Worm (Caenorhabditis elegans): Measurements from ENCODE around the gene T24A6.7.
"Not testable (repeated sequence)": the region's sequence is repeated elsewhere in the genome, so short reads cannot be mapped to it uniquely, and the experiment has no call there.

T24A6.7 gene

DNA sequence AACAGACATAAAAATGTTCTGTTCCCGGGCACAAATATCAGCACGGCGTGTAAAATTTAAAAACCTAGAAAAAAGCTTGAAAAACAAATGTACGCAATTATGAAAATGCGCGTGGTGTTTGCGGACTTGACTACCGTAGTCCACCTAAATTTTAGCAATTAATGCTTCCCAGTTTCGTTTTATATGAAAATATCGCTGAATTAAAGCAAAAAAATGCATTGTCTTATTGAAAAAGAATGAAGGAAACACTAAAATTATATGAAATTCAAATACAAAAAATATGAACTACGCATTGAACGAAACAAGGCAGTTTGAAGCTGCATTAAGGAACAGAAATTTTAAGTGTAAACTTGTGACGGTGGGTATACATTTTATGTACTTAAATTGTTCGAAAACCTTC, 18.8 kb upstream of the T24A6.7 start, which contains the start of gene ugt-64:
Gene ugt-64 (minus strand): TSS at position 101 of the 400 bp plus-strand sequence.
- TF ChIP-seq alr-1, C34F6.9, lsy-2 (tag; optimal IDR thresholded peaks at IDR 0.05): not testable (repeated sequence)

DNA sequence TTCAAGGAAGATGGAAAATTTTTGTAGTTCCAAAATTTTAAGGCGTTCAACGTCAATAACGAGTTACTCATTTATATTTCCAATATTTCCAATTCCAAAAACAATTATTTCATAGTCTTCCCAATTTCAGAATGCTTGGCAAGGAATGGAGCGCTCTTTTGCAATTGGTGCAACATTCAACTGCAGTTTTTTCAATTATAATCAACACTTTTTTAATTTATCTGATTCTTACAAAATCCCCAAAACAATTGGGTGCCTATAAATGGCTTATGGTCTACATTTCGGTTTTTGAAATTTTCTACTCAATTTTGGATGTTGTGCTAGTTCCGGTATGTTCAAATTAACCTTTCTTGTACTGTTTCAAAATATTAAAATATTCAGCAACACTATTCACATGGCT, 17.4 kb upstream of the T24A6.7 start, which contains the start of gene str-225:
Gene str-225 (plus strand): TSS at position 132 of the 400 bp plus-strand sequence.
- TF ChIP-seq nhr-237 (tag; optimal IDR thresholded peaks at IDR 0.05) (no peak), unc-39 (tag; optimal IDR thresholded peaks at IDR 0.05) (no peak), skn-1 (tag; optimal IDR thresholded peaks at IDR 0.05) (no peak), lin-13 (GFP tag; optimal IDR thresholded peaks at IDR 0.05) (no peak), sem-4 (tag; optimal IDR thresholded peaks at IDR 0.05) (no peak), snpc-4 (tag; optimal IDR thresholded peaks at IDR 0.05) (no peak), C34F6.9 (tag; optimal IDR thresholded peaks at IDR 0.05) (no peak), alr-1 (tag; optimal IDR thresholded peaks at IDR 0.05) (no peak), aly-2 (tag; optimal IDR thresholded peaks at IDR 0.05) (no peak), R02D3.7 (tag; optimal IDR thresholded peaks at IDR 0.05) (no peak), ceh-82 (tag; optimal IDR thresholded peaks at IDR 0.05) (no peak), blmp-1 (tag; optimal IDR thresholded peaks at IDR 0.05; ENCODE audit: insufficient read depth) (no peak), gmeb-1 (tag; optimal IDR thresholded peaks at IDR 0.05) (no peak), fos-1 (tag; optimal IDR thresholded peaks at IDR 0.05) (no peak), nhr-77 (tag; optimal IDR thresholded peaks at IDR 0.05) (no peak), dmd-4 (tag; optimal IDR thresholded peaks at IDR 0.05) (no peak), ZK546.5 (tag; optimal IDR thresholded peaks at IDR 0.05) (no peak), zag-1 (tag; optimal IDR thresholded peaks at IDR 0.05) (no peak)

DNA sequence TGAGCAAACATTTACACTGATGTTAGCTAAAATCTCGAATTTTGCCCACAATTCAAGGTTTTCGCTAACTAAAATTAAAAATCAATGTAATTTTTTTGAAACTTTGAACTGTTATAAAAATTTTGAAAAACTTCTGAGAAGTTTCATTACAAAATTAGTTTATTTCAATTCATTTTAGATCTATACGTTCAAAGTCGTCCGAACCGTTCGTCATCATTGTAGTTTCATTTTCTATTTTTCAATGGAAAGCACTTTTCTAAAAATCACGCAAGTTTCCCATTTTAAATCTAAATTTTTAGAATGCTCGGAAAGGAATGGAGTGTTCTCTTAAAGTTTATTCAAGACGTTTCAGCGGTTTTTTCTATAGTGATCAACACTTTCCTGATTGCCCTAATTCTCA, 15.2 kb upstream of the T24A6.7 start, which contains the start of gene str-228:
Gene str-228 (plus strand): TSS at position 301 of the 400 bp plus-strand sequence.
- TF ChIP-seq alr-1 (tag; optimal IDR thresholded peaks at IDR 0.05) = no peak
- no peak for TF ChIP-seq mbf-1 (tag; optimal IDR thresholded peaks at IDR 0.05)
- TF ChIP-seq ztf-11 (tag; optimal IDR thresholded peaks at IDR 0.05) = no peak
- TF ChIP-seq lsy-2 (tag; optimal IDR thresholded peaks at IDR 0.05) = no peak
- TF ChIP-seq nhr-6 (tag; optimal IDR thresholded peaks at IDR 0.05) = no peak
- TF ChIP-seq nhr-12 (tag; optimal IDR thresholded peaks at IDR 0.05) = no peak
- no peak for TF ChIP-seq Y55F3AM.14 (GFP tag; optimal IDR thresholded peaks at IDR 0.05)
- no peak for TF ChIP-seq zag-1 (tag; optimal IDR thresholded peaks at IDR 0.05)
- TF ChIP-seq blmp-1 (tag; optimal IDR thresholded peaks at IDR 0.05; ENCODE audit: insufficient read depth) = no peak
- TF ChIP-seq ztf-1 (GFP tag; conservative IDR thresholded peaks at IDR 0.05) = no peak
- no peak for TF ChIP-seq unc-62 (GFP tag; optimal IDR thresholded peaks at IDR 0.05)
- no peak for TF ChIP-seq crh-2 (tag; optimal IDR thresholded peaks at IDR 0.05)

DNA sequence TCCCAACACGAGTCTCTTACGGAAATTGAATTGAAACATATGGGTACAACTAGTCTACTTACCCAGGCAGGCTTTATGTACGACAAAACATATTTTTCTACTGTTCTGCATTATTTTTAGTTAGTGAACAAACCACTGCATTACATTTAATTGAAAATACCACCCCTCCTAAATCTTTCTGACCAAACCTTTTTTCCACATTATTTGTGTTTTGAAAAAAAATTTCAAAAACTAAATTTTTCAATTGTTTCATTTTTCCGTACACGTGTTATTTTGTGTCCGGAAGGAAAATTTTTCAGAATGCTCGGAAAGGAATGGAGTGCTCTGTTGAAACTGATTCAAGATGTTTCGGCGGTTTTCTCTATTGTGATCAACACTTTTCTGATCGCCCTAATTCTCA, 12.7 kb upstream of the T24A6.7 start, which contains the start of gene str-226:
Gene str-226 (plus strand): TSS at position 301 of the 400 bp plus-strand sequence.
- TF ChIP-seq ztf-4 (tag; optimal IDR thresholded peaks at IDR 0.05) = no peak
- no peak for TF ChIP-seq skn-1 (tag; optimal IDR thresholded peaks at IDR 0.05)
- TF ChIP-seq F13H6.1 (tag; optimal IDR thresholded peaks at IDR 0.05) = no peak
- no peak for TF ChIP-seq mab-5 (tag; optimal IDR thresholded peaks at IDR 0.05)
- no peak for TF ChIP-seq elt-3 (tag; optimal IDR thresholded peaks at IDR 0.05)
- no peak for TF ChIP-seq nhr-23 (tag; optimal IDR thresholded peaks at IDR 0.05)
- TF ChIP-seq nhr-11 (tag; optimal IDR thresholded peaks at IDR 0.05) = no peak
- TF ChIP-seq mbf-1 (tag; optimal IDR thresholded peaks at IDR 0.05) = no peak

DNA sequence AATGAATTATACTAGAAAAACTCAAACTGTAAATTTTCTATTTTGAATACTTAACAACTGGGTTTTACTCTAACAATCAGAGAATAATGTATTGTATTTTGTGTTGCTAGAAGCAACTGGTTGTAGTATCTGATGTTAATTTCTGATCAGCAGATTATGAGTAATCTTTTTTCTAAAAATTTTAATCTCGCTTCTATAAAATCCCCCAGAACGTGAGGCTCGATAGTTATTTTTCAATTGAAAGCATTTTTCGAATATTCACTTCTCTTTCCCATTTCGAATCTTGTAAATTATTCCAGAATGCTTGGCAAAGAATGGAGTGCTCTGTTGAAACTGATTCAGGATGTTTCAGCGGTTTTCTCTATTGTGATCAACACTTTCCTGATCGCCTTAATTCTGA, 7.2 kb upstream of the T24A6.7 start, which contains the start of gene str-227:
Gene str-227 (plus strand): TSS at position 301 of the 400 bp plus-strand sequence.
- TF ChIP-seq alr-1 (tag; optimal IDR thresholded peaks at IDR 0.05) (no peak), Y55F3AM.14 (GFP tag; optimal IDR thresholded peaks at IDR 0.05) (no peak)

DNA sequence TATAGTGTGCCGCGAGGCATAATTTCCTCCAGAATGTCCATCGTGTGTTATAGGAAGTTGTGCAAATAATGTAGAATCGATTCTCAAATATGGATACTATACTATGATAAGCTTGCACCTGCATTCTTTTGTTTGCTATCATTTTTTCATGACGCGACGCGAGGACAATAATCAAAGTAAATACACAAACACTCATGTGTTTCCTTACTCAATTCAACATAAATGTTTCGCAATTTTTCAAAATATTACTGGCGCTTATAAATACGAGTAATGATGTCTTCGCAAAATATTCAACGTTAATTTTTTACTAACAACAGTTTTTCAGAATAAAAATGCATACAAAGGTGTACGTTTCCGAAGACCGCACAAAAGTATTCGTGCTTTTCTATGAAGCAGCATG, 1.8 kb upstream of the T24A6.7 start, which contains the start of gene irg-1:
Gene irg-1 (plus strand): TSS at position 326 of the 400 bp plus-strand sequence.
- no peak for TF ChIP-seq nhr-237 (tag; optimal IDR thresholded peaks at IDR 0.05)
- TF ChIP-seq nhr-21 (tag; optimal IDR thresholded peaks at IDR 0.05) = no peak
- TF ChIP-seq elt-3 (tag; optimal IDR thresholded peaks at IDR 0.05) = no peak
- TF ChIP-seq unc-62 (GFP tag; optimal IDR thresholded peaks at IDR 0.05) = no peak
